Worm (Caenorhabditis elegans) whole organism, late embryonic: ENCODE results near the gene tbc-10.

ENCODE experiments used
- F13H6.1 ChIP-seq: sonication (generic microtip); optimal IDR thresholded peaks from 2 replicates; lab custom pipeline; 2016; ENCODE audit warnings: missing genetic modification characterization, missing compliant biosample characterization
- ahr-1 ChIP-seq: sonication (generic microtip); optimal IDR thresholded peaks from 2 replicates; lab custom pipeline; 2016; ENCODE audit warnings: missing genetic modification characterization, missing compliant biosample characterization
- ama-1 ChIP-seq: fragments of 150-350 bp; optimal IDR thresholded peaks from 2 replicates; lab custom pipeline; 2014
- ceh-18 ChIP-seq: sonication (generic microtip); optimal IDR thresholded peaks from 2 replicates; lab custom pipeline; 2016; ENCODE audit warnings: missing genetic modification characterization, missing compliant biosample characterization
- dve-1 ChIP-seq: sonication (generic microtip); optimal IDR thresholded peaks from 2 replicates; lab custom pipeline; 2017; ENCODE audit warnings: antibody characterized with exemption, mild to moderate bottlenecking, missing genetic modification characterization, missing compliant biosample characterization
- lin-11 ChIP-seq: fragments of 200-800 bp; sonication (Bioruptor generic); optimal IDR thresholded peaks from 2 replicates; lab custom pipeline; 2018; ENCODE audit warnings: mild to moderate bottlenecking, missing genetic modification characterization, missing compliant biosample characterization
- odd-2 ChIP-seq: sonication (generic microtip); optimal IDR thresholded peaks from 2 replicates; lab custom pipeline; 2017; ENCODE audit warnings: antibody characterized with exemption, mild to moderate bottlenecking, missing genetic modification characterization, missing compliant biosample characterization
- pha-4 ChIP-seq: fragments of 150-350 bp; optimal IDR thresholded peaks from 2 replicates; lab custom pipeline; 2018; ENCODE audit warnings: missing biosample characterization, missing genetic modification reagents, missing genetic modification characterization
- tbx-7 ChIP-seq: sonication (generic microtip); optimal IDR thresholded peaks from 2 replicates; lab custom pipeline; 2016; ENCODE audit warnings: missing genotype, missing genetic modification characterization, missing compliant biosample characterization
- unc-42 ChIP-seq: sonication (generic microtip); optimal IDR thresholded peaks from 2 replicates; lab custom pipeline; 2016; ENCODE audit warnings: missing genotype, missing genetic modification characterization, missing compliant biosample characterization
- unc-55 ChIP-seq: sonication (generic microtip); optimal IDR thresholded peaks from 2 replicates; lab custom pipeline; 2017; ENCODE audit warnings: missing biosample characterization, missing genetic modification reagents, missing genetic modification characterization
- unc-86 ChIP-seq: sonication (generic microtip); optimal IDR thresholded peaks from 2 replicates; lab custom pipeline; 2016; ENCODE audit warnings: missing genetic modification characterization, missing compliant biosample characterization
- zip-5 ChIP-seq: sonication (generic microtip); optimal IDR thresholded peaks from 2 replicates; lab custom pipeline; 2016; ENCODE audit warnings: missing genetic modification characterization, missing compliant biosample characterization
- ztf-16 ChIP-seq: sonication (generic microtip); optimal IDR thresholded peaks from 2 replicates; lab custom pipeline; 2017; ENCODE audit warnings: missing genetic modification characterization, missing compliant biosample characterization

- no peak for TF ChIP-seq unc-86 (tag; lab: Kevin White, UChicago)
- no peak for TF ChIP-seq ahr-1 (tag; lab: Kevin White, UChicago)
- no peak for TF ChIP-seq lin-11
- TF ChIP-seq tbx-7 (tag; lab: Kevin White, UChicago): no peak
- no peak for TF ChIP-seq unc-55 (GFP tag; lab: Kevin White, UChicago)
- TF ChIP-seq pha-4: no peak
- no peak for TF ChIP-seq ztf-16 (tag; lab: Kevin White, UChicago)
- no peak for TF ChIP-seq odd-2 (tag; lab: Kevin White, UChicago)
- TF ChIP-seq ama-1 (lab: Kevin White, UChicago): no peak
- TF ChIP-seq unc-42: no peak
- no peak for TF ChIP-seq ceh-18 (tag; lab: Kevin White, UChicago)
- TF ChIP-seq zip-5: no peak
- TF ChIP-seq dve-1 (tag; lab: Kevin White, UChicago): no peak
- no peak for TF ChIP-seq F13H6.1 (tag; lab: Kevin White, UChicago)
These were observed 16.8 kb upstream of the tbc-10 start for ce11 chrIII:966259-966658.
